Worm (Caenorhabditis elegans) whole organism, L4/young adult: Measurements from ENCODE around the gene fbxa-26.

Experiments
- dao-5 ChIP-seq: sonication (generic microtip); optimal IDR thresholded peaks from 2 replicates; lab custom pipeline; 2016; ENCODE audit warnings: missing genotype, missing genetic modification characterization, moderate library complexity, missing compliant biosample characterization
- him-1 ChIP-seq: sonication (generic microtip); optimal IDR thresholded peaks from 2 replicates; lab custom pipeline; 2016; ENCODE audit warnings: missing genotype, missing genetic modification reagents, missing genetic modification characterization, missing compliant biosample characterization

DNA sequence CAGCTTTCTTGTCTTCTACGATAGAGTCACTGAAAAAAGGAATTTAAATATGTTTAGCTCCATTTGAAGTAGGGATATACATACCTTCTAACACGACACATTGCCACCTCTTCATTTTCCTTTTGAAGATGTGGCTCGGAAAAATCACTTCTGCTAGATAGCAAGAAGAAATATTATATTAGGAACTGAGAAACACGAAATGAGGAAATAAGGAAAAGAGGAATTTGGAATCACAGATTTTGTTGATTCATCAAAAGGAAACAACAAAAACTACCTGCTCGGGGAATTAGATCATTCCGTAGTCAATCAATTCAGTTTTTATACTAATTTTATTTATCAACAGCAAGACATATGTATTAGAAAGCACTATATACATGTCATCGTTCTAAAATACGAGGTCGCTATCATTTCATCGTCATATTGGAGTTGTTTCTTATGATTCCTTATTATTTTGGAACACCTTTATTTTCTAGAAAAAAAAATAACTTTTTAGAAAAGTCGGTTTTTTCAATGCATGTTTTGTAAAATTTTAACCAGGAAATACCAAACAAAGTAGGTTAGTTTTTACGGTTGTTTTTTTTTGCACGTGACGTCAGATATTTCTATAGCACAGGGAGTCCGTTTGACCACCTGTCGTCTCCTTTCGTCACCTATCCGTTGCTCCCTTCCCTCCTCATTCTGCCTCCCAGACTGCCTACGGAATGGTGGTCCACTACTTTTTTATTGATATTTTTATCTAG, 38.4 kb upstream of the fbxa-26 start, which contains the start of the genes pals-21 and Y82E9BR.6:
- TF ChIP-seq dao-5 (no peak), him-1 (tag; lab: Kevin White, UChicago) (no peak)
